Worm (Caenorhabditis elegans) whole organism, mixed stage, embryonic: ENCODE results near the gene H23L24.1.

Source experiments
- M03D4.4 ChIP-seq: sonication (generic microtip); optimal IDR thresholded peaks from 2 replicates; lab custom pipeline; 2017; ENCODE audit warnings: mild to moderate bottlenecking, missing genetic modification characterization, missing compliant biosample characterization
- bed-3 ChIP-seq: fragments of 200-800 bp; sonication (Bioruptor generic); optimal IDR thresholded peaks from 3 replicates; lab custom pipeline; 2018; ENCODE audit warnings: mild to moderate bottlenecking, missing genetic modification characterization, moderate library complexity, missing compliant biosample characterization
- blmp-1 ChIP-seq: fragments of 150-350 bp; optimal IDR thresholded peaks from 2 replicates; lab custom pipeline; 2014; ENCODE audit warnings: missing biosample characterization, missing genetic modification characterization
- ceh-39 ChIP-seq: fragments of 150-350 bp; optimal IDR thresholded peaks from 2 replicates; lab custom pipeline; 2014; ENCODE audit warnings: missing biosample characterization, missing genetic modification characterization
- ces-1 ChIP-seq: fragments of 150-350 bp; optimal IDR thresholded peaks from 2 replicates; lab custom pipeline; 2014; ENCODE audit warnings: missing biosample characterization, missing genetic modification reagents, missing genetic modification characterization
- cnd-1 ChIP-seq: fragments of 200-800 bp; sonication (Bioruptor generic); optimal IDR thresholded peaks from 2 replicates; lab custom pipeline; 2018; ENCODE audit warnings: mild to moderate bottlenecking, missing genetic modification characterization, missing compliant biosample characterization
- drap-1 ChIP-seq: fragments of 200-800 bp; sonication (Bioruptor generic); optimal IDR thresholded peaks from 3 replicates; lab custom pipeline; 2018; ENCODE audit warnings: mild to moderate bottlenecking, missing genetic modification characterization, missing compliant biosample characterization
- elt-3 ChIP-seq: fragments of 150-350 bp; optimal IDR thresholded peaks from 2 replicates; lab custom pipeline; 2014; ENCODE audit warnings: missing biosample characterization, missing genetic modification characterization
- flh-1 ChIP-seq: fragments of 200-800 bp; sonication (Bioruptor generic); optimal IDR thresholded peaks from 2 replicates; lab custom pipeline; 2018; ENCODE audit warnings: mild to moderate bottlenecking, missing genetic modification characterization, moderate library complexity, missing compliant biosample characterization
- ham-2 ChIP-seq: fragments of 200-800 bp; sonication (Bioruptor generic); optimal IDR thresholded peaks from 2 replicates; lab custom pipeline; 2018; ENCODE audit warnings: mild to moderate bottlenecking, missing genetic modification characterization, missing compliant biosample characterization
- hlh-1 ChIP-seq: fragments of 150-350 bp; optimal IDR thresholded peaks from 2 replicates; lab custom pipeline; 2014; ENCODE audit warnings: missing biosample characterization, missing genetic modification reagents, missing genetic modification characterization
- lin-13 ChIP-seq: fragments of 150-350 bp; optimal IDR thresholded peaks from 2 replicates; lab custom pipeline; 2014; ENCODE audit warnings: missing biosample characterization, missing genetic modification characterization
- lin-32 ChIP-seq: fragments of 200-800 bp; sonication (Bioruptor generic); optimal IDR thresholded peaks from 2 replicates; lab custom pipeline; 2018; ENCODE audit warnings: mild to moderate bottlenecking, missing genetic modification characterization, missing compliant biosample characterization
- lsy-2 ChIP-seq: fragments of 150-350 bp; optimal IDR thresholded peaks from 2 replicates; lab custom pipeline; 2014; ENCODE audit warnings: missing biosample characterization, missing genetic modification characterization
- mab-5 ChIP-seq: fragments of 150-350 bp; optimal IDR thresholded peaks from 2 replicates; lab custom pipeline; 2014; ENCODE audit warnings: missing biosample characterization, missing genetic modification characterization
- mep-1 ChIP-seq: fragments of 150-350 bp; optimal IDR thresholded peaks from 2 replicates; lab custom pipeline; 2017; ENCODE audit warnings: missing biosample characterization, missing genetic modification reagents, missing genetic modification characterization, inconsistent platforms
- mls-2 ChIP-seq: sonication (generic microtip); optimal IDR thresholded peaks from 2 replicates; lab custom pipeline; 2016; ENCODE audit warnings: mild to moderate bottlenecking, missing genetic modification characterization, moderate library complexity, missing compliant biosample characterization
- nhr-12 ChIP-seq: fragments of 150-350 bp; optimal IDR thresholded peaks from 2 replicates; lab custom pipeline; 2014; ENCODE audit warnings: missing biosample characterization, missing genetic modification characterization
- nhr-2 ChIP-seq: fragments of 150-350 bp; optimal IDR thresholded peaks from 2 replicates; lab custom pipeline; 2014; ENCODE audit warnings: missing biosample characterization, missing genetic modification characterization
- nhr-237 ChIP-seq: fragments of 150-350 bp; optimal IDR thresholded peaks from 2 replicates; lab custom pipeline; 2014; ENCODE audit warnings: missing biosample characterization, missing genetic modification characterization
- nhr-28 ChIP-seq: fragments of 150-350 bp; optimal IDR thresholded peaks from 2 replicates; lab custom pipeline; 2014; ENCODE audit warnings: missing biosample characterization, missing genetic modification characterization
- nhr-76 ChIP-seq: sonication (generic microtip); optimal IDR thresholded peaks from 2 replicates; lab custom pipeline; 2017; ENCODE audit warnings: missing biosample characterization, missing genetic modification characterization
- pha-4 ChIP-seq: fragments of 150-350 bp; optimal IDR thresholded peaks from 2 replicates; lab custom pipeline; 2018; ENCODE audit warnings: missing biosample characterization, missing genetic modification reagents, missing genetic modification characterization
- sem-2 ChIP-seq: fragments of 200-800 bp; sonication (Bioruptor generic); optimal IDR thresholded peaks from 2 replicates; lab custom pipeline; 2018; ENCODE audit warnings: mild to moderate bottlenecking, missing genetic modification characterization, missing compliant biosample characterization
- snpc-4 ChIP-seq: fragments of 150-350 bp; optimal IDR thresholded peaks from 2 replicates; lab custom pipeline; 2014; ENCODE audit warnings: missing biosample characterization, missing genetic modification characterization
- sptf-1 ChIP-seq: sonication (generic microtip); optimal IDR thresholded peaks from 2 replicates; lab custom pipeline; 2017; ENCODE audit warnings: mild to moderate bottlenecking, missing genetic modification characterization, moderate library complexity, missing compliant biosample characterization
- tbx-8 ChIP-seq: fragments of 200-800 bp; sonication (Bioruptor generic); optimal IDR thresholded peaks from 2 replicates; lab custom pipeline; 2018; ENCODE audit warnings: mild to moderate bottlenecking, missing genetic modification characterization, moderate library complexity, missing compliant biosample characterization
- unc-120 ChIP-seq: sonication (generic microtip); optimal IDR thresholded peaks from 2 replicates; lab custom pipeline; 2017; ENCODE audit warnings: missing genetic modification characterization, missing compliant biosample characterization; ENCODE audit not compliant: poor library complexity, severe bottlenecking
- unc-39 ChIP-seq: fragments of 150-350 bp; optimal IDR thresholded peaks from 2 replicates; lab custom pipeline; 2014; ENCODE audit warnings: missing biosample characterization, missing genetic modification characterization
- unc-62 ChIP-seq: fragments of 150-350 bp; optimal IDR thresholded peaks from 2 replicates; lab custom pipeline; 2014; ENCODE audit warnings: missing biosample characterization, missing genetic modification reagents, missing genetic modification characterization
- zip-8 ChIP-seq: fragments of 150-350 bp; optimal IDR thresholded peaks from 2 replicates; lab custom pipeline; 2014; ENCODE audit warnings: missing biosample characterization, missing genetic modification characterization
- ztf-11 ChIP-seq: fragments of 150-350 bp; optimal IDR thresholded peaks from 2 replicates; lab custom pipeline; 2014; ENCODE audit warnings: missing biosample characterization, missing genetic modification characterization

H23L24.1 gene

ce11 chrIV:8739294-8739693 is 21.0 kb downstream of the H23L24.1 start, which contains the start of gene F21D5.5:
Gene F21D5.5, minus strand, starts transcription at chrIV:8739394.
- no peak for TF ChIP-seq drap-1 (GFP tag; lab: Kevin White, UChicago)
- TF ChIP-seq hlh-1 (tag; lab: Kevin White, UChicago) = no peak
- TF ChIP-seq blmp-1 = no peak
- no peak for TF ChIP-seq ces-1
- no peak for TF ChIP-seq ham-2
- no peak for TF ChIP-seq ztf-11

ce11 chrIV:8739926-8740325 is 21.7 kb downstream of the H23L24.1 start, which contains the start of gene mrps-33:
Gene mrps-33, minus strand, starts transcription at chrIV:8740026.
- TF ChIP-seq lin-32 (GFP tag; lab: Kevin White, UChicago) (no peak), flh-1 (GFP tag; lab: Kevin White, UChicago) (no peak), unc-62 (GFP tag; lab: Kevin White, UChicago) (no peak), ztf-11 (no peak), mls-2 (no peak), unc-39 (tag; lab: Kevin White, UChicago) (no peak)

ce11 chrIV:8740952-8741438 is 22.7 kb downstream of the H23L24.1 start, which contains the start of gene F21D5.6:
Gene F21D5.6, minus strand, starts transcription at chrIV:8741388.
- no peak for TF ChIP-seq M03D4.4 (tag; lab: Kevin White, UChicago)
- no peak for TF ChIP-seq ham-2
- TF ChIP-seq ztf-11 = no peak
- no peak for TF ChIP-seq bed-3
- no peak for TF ChIP-seq unc-39 (tag; lab: Kevin White, UChicago)
- no peak for TF ChIP-seq nhr-12 (tag; lab: Kevin White, UChicago)
- TF ChIP-seq mab-5 (tag; lab: Kevin White, UChicago) = no peak
- no peak for TF ChIP-seq cnd-1 (tag; lab: Kevin White, UChicago)
- no peak for TF ChIP-seq hlh-1 (tag; lab: Kevin White, UChicago)
- TF ChIP-seq mls-2 = no peak
- TF ChIP-seq sptf-1 (tag; lab: Kevin White, UChicago) = no peak
- no peak for TF ChIP-seq nhr-28 (tag; lab: Kevin White, UChicago)
- TF ChIP-seq mep-1 (tag; lab: Kevin White, UChicago) = no peak
- no peak for TF ChIP-seq snpc-4 (tag; lab: Kevin White, UChicago)
- TF ChIP-seq unc-120 = no peak
- no peak for TF ChIP-seq ces-1
- TF ChIP-seq sem-2 (GFP tag; lab: Kevin White, UChicago) = no peak

ce11 chrIV:8743654-8744332 is 25.5 kb downstream of the H23L24.1 start, which contains the start of gene F21D5.7:
Gene F21D5.7, minus strand, starts transcription at chrIV:8743704.
- TF ChIP-seq cnd-1 (tag; lab: Kevin White, UChicago) (no peak), blmp-1 (no peak), sem-2 (GFP tag; lab: Kevin White, UChicago) (no peak), elt-3 (tag; lab: Kevin White, UChicago) (no peak), flh-1 (GFP tag; lab: Kevin White, UChicago) (no peak), tbx-8 (GFP tag; lab: Kevin White, UChicago) (no peak), sptf-1 (tag; lab: Kevin White, UChicago) (peak; percentile 31), nhr-76 (no peak), mep-1 (tag; lab: Kevin White, UChicago) (peak; percentile 49), nhr-28 (tag; lab: Kevin White, UChicago) (no peak), lsy-2 (tag; lab: Kevin White, UChicago) (peak; percentile 65), snpc-4 (tag; lab: Kevin White, UChicago) (no peak), nhr-237 (peak; percentile 33), mab-5 (tag; lab: Kevin White, UChicago) (no peak), lin-13 (tag; lab: Kevin White, UChicago) (peak; percentile 1), ceh-39 (no peak), lin-32 (GFP tag; lab: Kevin White, UChicago) (no peak), mls-2 (no peak), zip-8 (tag; lab: Kevin White, UChicago) (no peak), pha-4 (peak; percentile 36), ham-2 (no peak), nhr-2 (no peak), hlh-1 (tag; lab: Kevin White, UChicago) (no peak), bed-3 (no peak), unc-120 (no peak), ces-1 (peak; percentile 28), ztf-11 (no peak)
- TF ChIP-seq, all 35 proteins: peak for 7
